Worm (Caenorhabditis elegans): ENCODE measurements around the gene F17H10.1.

- TF ChIP-seq ama-1 (optimal IDR thresholded peaks at IDR 0.05), result no peak
- no peak for TF ChIP-seq aly-1 (tag; optimal IDR thresholded peaks at IDR 0.05)
- TF ChIP-seq hmg-4 (GFP tag; optimal IDR thresholded peaks at IDR 0.05), result no peak
- TF ChIP-seq tra-4 (tag; optimal IDR thresholded peaks at IDR 0.05), result no peak
- no peak for TF ChIP-seq hnd-1 (tag; optimal IDR thresholded peaks at IDR 0.05)
- TF ChIP-seq scrt-1 (GFP tag; IDR thresholded peaks at IDR 0.05), result no peak
- TF ChIP-seq pes-1 (GFP tag; IDR thresholded peaks at IDR 0.05), result no peak
- no peak for TF ChIP-seq B0310.2 (tag; optimal IDR thresholded peaks at IDR 0.05)
- no peak for TF ChIP-seq flt-1 (GFP tag; IDR thresholded peaks at IDR 0.05)
Measured at ce11 chrX:13091199-13091598, 13.8 kb upstream of the F17H10.1 start.

Measured in whole organism, early embryonic.